Fruit fly (Drosophila melanogaster) whole organism, embryonic: ENCODE measurements around the gene Ald2.
A peak's percentile ranks its signal among the peaks of the same experiment; 100 is the strongest.

Experiments used
- BEAF-32 ChIP-seq: fragments of 200-800 bp; sonication (Bioruptor generic); optimal IDR thresholded peaks from 3 replicates; lab custom pipeline; 2017; ENCODE audit warnings: missing biosample characterization, missing genetic modification characterization, mild to moderate bottlenecking, moderate library complexity, missing genetic modification reagents
- CG10267 ChIP-seq: fragments of 200-800 bp; sonication (Bioruptor generic); optimal IDR thresholded peaks from 2 replicates; lab custom pipeline; 2018; ENCODE audit warnings: missing biosample characterization, mild to moderate bottlenecking, missing genetic modification characterization, moderate library complexity
- CG10321 ChIP-seq: fragments of 200-800 bp; sonication (Bioruptor generic); IDR thresholded peaks from 2 replicates; pipeline ENCODE4 v1.3.6; 2022; ENCODE audit warnings: missing biosample characterization, missing genetic modification characterization
- CG1233 ChIP-seq: fragments of 200-800 bp; sonication (Bioruptor generic); optimal IDR thresholded peaks from 4 replicates; lab custom pipeline; 2018; ENCODE audit warnings: missing biosample characterization, mild to moderate bottlenecking, missing genetic modification characterization
- CG12391 ChIP-seq: fragments of 200-800 bp; sonication (Bioruptor generic); optimal IDR thresholded peaks from 3 replicates; lab custom pipeline; 2018; ENCODE audit warnings: missing biosample characterization, mild to moderate bottlenecking, missing genetic modification characterization, moderate library complexity
- CG14441 ChIP-seq: fragments of 200-800 bp; sonication (Bioruptor generic); IDR thresholded peaks from 2 replicates; pipeline ENCODE4 v1.3.6; 2022; ENCODE audit warnings: missing biosample characterization, missing genetic modification characterization
- CG15269 ChIP-seq: fragments of 200-800 bp; sonication (Bioruptor generic); optimal IDR thresholded peaks from 2 replicates; lab custom pipeline; 2018; ENCODE audit warnings: missing biosample characterization, mild to moderate bottlenecking, missing genetic modification characterization, moderate library complexity
- CG15601 ChIP-seq: fragments of 200-800 bp; sonication (Bioruptor generic); optimal IDR thresholded peaks from 3 replicates; lab custom pipeline; 2019; ENCODE audit warnings: missing biosample characterization, mild to moderate bottlenecking, missing genetic modification characterization, moderate library complexity
- CG1603 ChIP-seq: fragments of 200-800 bp; sonication (Bioruptor generic); optimal IDR thresholded peaks from 2 replicates; lab custom pipeline; 2019; ENCODE audit warnings: missing biosample characterization, mild to moderate bottlenecking, missing genetic modification characterization, moderate library complexity
- CG1647 ChIP-seq: fragments of 200-800 bp; sonication (Bioruptor generic); optimal IDR thresholded peaks from 3 replicates; lab custom pipeline; 2016; ENCODE audit warnings: missing biosample characterization, missing genetic modification characterization
- CG18619 ChIP-seq: fragments of 200-800 bp; sonication (Bioruptor generic); optimal IDR thresholded peaks from 3 replicates; lab custom pipeline; 2017; ENCODE audit warnings: missing biosample characterization, mild to moderate bottlenecking, missing genetic modification characterization
- CG2889 ChIP-seq: fragments of 200-800 bp; sonication (Bioruptor generic); IDR thresholded peaks from 3 replicates; pipeline ENCODE4 v1.3.6; 2022; ENCODE audit warnings: missing biosample characterization, missing genetic modification characterization
- CG3065 ChIP-seq: fragments of 200-800 bp; sonication (Bioruptor generic); optimal IDR thresholded peaks from 2 replicates; lab custom pipeline; 2016; ENCODE audit warnings: missing biosample characterization, missing genetic modification characterization
- CG3847 ChIP-seq: fragments of 200-800 bp; sonication (Bioruptor generic); IDR thresholded peaks from 2 replicates; pipeline ENCODE4 v1.3.6; 2022; ENCODE audit warnings: missing biosample characterization, missing genetic modification characterization
- CG42726 ChIP-seq: fragments of 200-800 bp; sonication (Bioruptor generic); IDR thresholded peaks from 2 replicates; pipeline ENCODE4 v1.3.6; 2022; ENCODE audit warnings: missing biosample characterization, missing genetic modification characterization; ENCODE audit not compliant: partially characterized antibody
- CG4282 ChIP-seq: fragments of 200-800 bp; sonication (Bioruptor generic); optimal IDR thresholded peaks from 2 replicates; lab custom pipeline; 2016; ENCODE audit warnings: missing biosample characterization, missing genetic modification characterization
- CG4854 ChIP-seq: fragments of 200-800 bp; sonication (Bioruptor generic); optimal IDR thresholded peaks from 2 replicates; lab custom pipeline; 2016; ENCODE audit warnings: missing biosample characterization, missing genetic modification characterization, inconsistent platforms
- CG6654 ChIP-seq: fragments of 200-800 bp; sonication (Bioruptor generic); optimal IDR thresholded peaks from 2 replicates; lab custom pipeline; 2017; ENCODE audit warnings: missing biosample characterization, mild to moderate bottlenecking, missing genetic modification characterization
- CG7556 ChIP-seq: fragments of 200-800 bp; sonication (Bioruptor generic); optimal IDR thresholded peaks from 2 replicates; lab custom pipeline; 2017; ENCODE audit warnings: missing biosample characterization, mild to moderate bottlenecking, missing genetic modification characterization
- CG7839 ChIP-seq: fragments of 200-800 bp; sonication (Bioruptor generic); optimal IDR thresholded peaks from 3 replicates; lab custom pipeline; 2018; ENCODE audit warnings: missing biosample characterization, mild to moderate bottlenecking, missing genetic modification characterization, moderate library complexity
- Chrac-16 ChIP-seq: fragments of 200-800 bp; sonication (Bioruptor generic); optimal IDR thresholded peaks from 3 replicates; lab custom pipeline; 2016; ENCODE audit warnings: missing biosample characterization, missing genetic modification characterization
- CrebB ChIP-seq: fragments of 200-800 bp; sonication (Bioruptor generic); optimal IDR thresholded peaks from 3 replicates; lab custom pipeline; 2018; ENCODE audit warnings: missing biosample characterization, mild to moderate bottlenecking, missing genetic modification characterization
- Dref ChIP-seq: fragments of 200-800 bp; sonication (Bioruptor generic); IDR thresholded peaks from 2 replicates; pipeline ENCODE4 v1.3.6; 2022; ENCODE audit warnings: missing biosample characterization, missing genetic modification characterization
- Eip74EF ChIP-seq, 2 experiments: fragments of 200-800 bp in 1 of 2; fragments of >200 bp in 1 of 2; sonication (Bioruptor generic) in 1 of 2; optimal IDR thresholded peaks; 2 replicates each; lab custom pipeline; 2017 to 2019; ENCODE audit warnings: missing biosample characterization in 2 of 2, missing genetic modification characterization in 2 of 2, mild to moderate bottlenecking in 1 of 2, moderate library complexity in 1 of 2
- Elba2 ChIP-seq: fragments of 200-800 bp; sonication (Bioruptor generic); optimal IDR thresholded peaks from 3 replicates; lab custom pipeline; 2016; ENCODE audit warnings: missing biosample characterization, missing genetic modification characterization
- Ets65A ChIP-seq: fragments of 200-800 bp; sonication (Bioruptor generic); peaks from one replicate; lab custom pipeline; 2016; ENCODE audit warnings: missing biosample characterization, missing genetic modification characterization
- Fer1 ChIP-seq: fragments of 200-800 bp; sonication (Bioruptor generic); optimal IDR thresholded peaks from 2 replicates; lab custom pipeline; 2017; ENCODE audit warnings: missing biosample characterization, mild to moderate bottlenecking, missing genetic modification characterization
- Fer3 ChIP-seq: fragments of 200-800 bp; sonication (Bioruptor generic); optimal IDR thresholded peaks from 2 replicates; lab custom pipeline; 2018; ENCODE audit warnings: missing biosample characterization, mild to moderate bottlenecking, missing genetic modification characterization, moderate library complexity
- GATAe ChIP-seq: fragments of 200-800 bp; sonication (Bioruptor generic); conservative IDR thresholded peaks from 2 replicates; pipeline ENCODE4 v1.3.6; 2022; ENCODE audit warnings: missing biosample characterization, missing genetic modification characterization
- Gug ChIP-seq: fragments of 200-800 bp; sonication (Bioruptor generic); IDR thresholded peaks from 4 replicates; pipeline ENCODE4 v1.3.6; 2022; ENCODE audit warnings: missing biosample characterization, missing genetic modification characterization
- Max ChIP-seq: fragments of 200-800 bp; sonication (Bioruptor generic); optimal IDR thresholded peaks from 2 replicates; lab custom pipeline; 2016; ENCODE audit warnings: missing biosample characterization, mild to moderate bottlenecking, missing genetic modification characterization
- Side ChIP-seq: fragments of 200-800 bp; sonication (Bioruptor generic); optimal IDR thresholded peaks from 2 replicates; lab custom pipeline; 2016; ENCODE audit warnings: missing biosample characterization, missing genetic modification characterization
- YL-1 ChIP-seq: fragments of 200-800 bp; sonication (Bioruptor generic); optimal IDR thresholded peaks from 3 replicates; lab custom pipeline; 2017; ENCODE audit warnings: missing biosample characterization, mild to moderate bottlenecking, missing genetic modification characterization
- ab ChIP-seq: fragments of 200-800 bp; sonication (Bioruptor generic); optimal IDR thresholded peaks from 2 replicates; lab custom pipeline; 2016; ENCODE audit warnings: missing biosample characterization, missing genetic modification characterization
- bab2 ChIP-seq: fragments of 200-800 bp; sonication (Bioruptor generic); optimal IDR thresholded peaks from 2 replicates; lab custom pipeline; 2016; ENCODE audit warnings: missing biosample characterization, missing genetic modification characterization
- bcd ChIP-seq: fragments of 200-800 bp; sonication (Bioruptor generic); optimal IDR thresholded peaks from 2 replicates; lab custom pipeline; 2017; ENCODE audit warnings: missing biosample characterization, mild to moderate bottlenecking, missing genetic modification characterization
- chinmo ChIP-seq: fragments of 200-800 bp; sonication (Bioruptor generic); IDR thresholded peaks from 4 replicates; pipeline ENCODE4 v1.3.6; 2022; ENCODE audit warnings: missing biosample characterization, missing genetic modification characterization; ENCODE audit not compliant: partially characterized antibody
- crc ChIP-seq: fragments of 200-800 bp; sonication (Bioruptor generic); optimal IDR thresholded peaks from 2 replicates; lab custom pipeline; 2016; ENCODE audit warnings: missing biosample characterization, missing genetic modification characterization
- dpn ChIP-seq, 2 experiments: fragments of 200-800 bp; sonication (Bioruptor generic); optimal IDR thresholded peaks; 3 replicates each; lab custom pipeline; 2016; ENCODE audit warnings: missing biosample characterization in 2 of 2, missing genetic modification characterization in 2 of 2
- emc ChIP-seq: fragments of 200-800 bp; sonication (Bioruptor generic); optimal IDR thresholded peaks from 2 replicates; lab custom pipeline; 2016; ENCODE audit warnings: missing biosample characterization, missing genetic modification characterization
- gro ChIP-seq: fragments of 200-800 bp; sonication (Bioruptor generic); optimal IDR thresholded peaks from 2 replicates; lab custom pipeline; 2016; ENCODE audit warnings: missing biosample characterization, missing genetic modification characterization
- kni ChIP-seq: fragments of 200-800 bp; sonication (Bioruptor generic); optimal IDR thresholded peaks from 3 replicates; lab custom pipeline; 2017; ENCODE audit warnings: mild to moderate bottlenecking, missing biosample characterization, missing genetic modification reagents, missing genetic modification characterization
- oc ChIP-seq: fragments of 200-800 bp; sonication (Bioruptor generic); optimal IDR thresholded peaks from 2 replicates; lab custom pipeline; 2018; ENCODE audit warnings: missing biosample characterization, mild to moderate bottlenecking, missing genetic modification characterization, moderate library complexity
- scrt ChIP-seq: fragments of 200-800 bp; sonication (Bioruptor generic); optimal IDR thresholded peaks from 2 replicates; lab custom pipeline; 2018; ENCODE audit warnings: missing biosample characterization, mild to moderate bottlenecking, missing genetic modification characterization, moderate library complexity
- sens-2 ChIP-seq: fragments of 200-800 bp; sonication (Bioruptor generic); IDR thresholded peaks from 2 replicates; pipeline ENCODE4 v1.3.6; 2022; ENCODE audit warnings: missing biosample characterization, missing genetic modification characterization
- sim ChIP-seq: fragments of 200-800 bp; sonication (Bioruptor generic); IDR thresholded peaks from 2 replicates; pipeline ENCODE4 v1.3.6; 2022; ENCODE audit warnings: missing biosample characterization, missing genetic modification characterization
- sima ChIP-seq: fragments of 200-800 bp; sonication (Bioruptor generic); optimal IDR thresholded peaks from 2 replicates; lab custom pipeline; 2016; ENCODE audit warnings: missing biosample characterization, missing genetic modification characterization
- sr ChIP-seq: fragments of 200-800 bp; sonication (Bioruptor generic); IDR thresholded peaks from 3 replicates; pipeline ENCODE4 v1.3.6; 2022; ENCODE audit warnings: missing biosample characterization, missing genetic modification characterization
- tx ChIP-seq: fragments of 200-800 bp; sonication (Bioruptor generic); optimal IDR thresholded peaks from 2 replicates; lab custom pipeline; 2016; ENCODE audit warnings: missing biosample characterization, missing genetic modification characterization
- zfh2 ChIP-seq: fragments of 200-800 bp; sonication (Bioruptor generic); optimal IDR thresholded peaks from 2 replicates; lab custom pipeline; 2016; ENCODE audit warnings: missing biosample characterization, missing genetic modification characterization

Ald2 gene

DNA sequence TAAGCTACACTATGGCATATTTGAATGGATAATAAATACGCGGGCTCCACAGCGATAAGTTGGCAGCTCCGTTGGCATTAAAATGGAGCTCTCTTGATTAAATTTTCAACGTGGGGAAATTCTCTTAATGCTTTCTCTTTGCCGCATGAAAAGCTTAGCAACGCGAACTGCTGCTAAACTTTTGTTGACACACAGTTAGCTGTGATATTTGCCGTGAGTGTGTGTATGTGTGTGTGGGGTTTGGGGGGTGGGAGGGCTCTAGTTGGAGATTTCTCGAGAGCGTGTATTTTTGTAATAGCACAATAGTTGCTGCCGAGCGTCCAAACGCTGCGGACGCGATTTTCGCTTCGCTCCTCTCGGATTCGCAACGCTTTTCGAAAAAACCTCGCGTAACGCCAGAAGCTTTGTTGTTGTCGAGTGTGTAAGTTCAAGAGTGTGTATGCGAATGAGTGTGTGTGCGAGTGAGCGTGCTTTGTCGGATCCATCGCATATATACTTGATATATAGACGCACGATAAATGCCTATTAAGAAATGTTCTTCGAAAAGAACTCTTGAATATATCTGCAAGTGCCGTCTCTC, 47.4 kb downstream of the Ald2 start, which contains the start of gene CG5455 (continued):
- TF ChIP-seq chinmo (peak; percentile 92; the same call in 2 of the 4 replicates), Ets65A (GFP tag; lab: Kevin White, UChicago) (peak; percentile 60), CG10267 (tag; lab: Kevin White, UChicago) (no peak), Max (GFP tag; lab: Kevin White, UChicago) (no peak), Fer3 (tag; lab: Kevin White, UChicago) (peak; percentile 43), CG12391 (tag; lab: Kevin White, UChicago) (no peak), CG14441 (GFP tag; lab: Robert Waterston, UW) (peak; percentile 35; the same call in 1 of the 2 replicates), kni (GFP tag; lab: Kevin White, UChicago) (no peak), scrt (GFP tag; lab: Kevin White, UChicago) (peak; percentile 65), CG1647 (no peak), crc (no peak), CG3065 (GFP tag; lab: Kevin White, UChicago) (no peak), Dref (no peak), BEAF-32 (no peak), CG6654 (GFP tag; lab: Kevin White, UChicago) (no peak), YL-1 (GFP tag; lab: Kevin White, UChicago) (no peak), dpn (GFP tag; optimal IDR thresholded peaks at IDR 0.05; lab: Kevin White, UChicago) (no peak), CG15601 (tag; lab: Kevin White, UChicago) (no peak), CrebB (tag; lab: Kevin White, UChicago) (peak; percentile 62), sim (GFP tag; lab: Robert Waterston, UW) (0 out of 2 replicates have a peak, but pooled peaks have one; percentile 20), Fer1 (GFP tag; lab: Kevin White, UChicago) (peak; percentile 74), gro (GFP tag; lab: Kevin White, UChicago) (peak; percentile 69), CG10321 (0 out of 2 replicates have a peak, but pooled peaks have one; percentile 24), Side (peak; percentile 18), CG42726 (GFP tag; lab: Robert Waterston, UW) (peak; percentile 58; the same call in 1 of the 2 replicates), zfh2 (GFP tag; lab: Kevin White, UChicago) (peak; percentile 7), bcd (GFP tag; lab: Kevin White, UChicago) (peak; percentile 37), CG7839 (tag; lab: Kevin White, UChicago) (peak; percentile 20), CG1603 (peak; percentile 3), CG1233 (peak; percentile 50), CG4282 (no peak), emc (GFP tag; lab: Kevin White, UChicago) (no peak), CG7556 (no peak), sr (GFP tag; lab: Robert Waterston, UW) (peak; percentile 66; the same call in 2 of the 3 replicates), CG15269 (tag; lab: Kevin White, UChicago) (peak; percentile 64), Eip74EF (GFP tag; optimal IDR thresholded peaks at IDR 0.05; lab: Kevin White, UChicago) (peak in 1 of 2 experiments; percentile 31), bab2 (GFP tag; lab: Kevin White, UChicago) (peak; percentile 2), Gug (GFP tag; lab: Robert Waterston, UW) (no peak), CG2889 (GFP tag; lab: Robert Waterston, UW) (no peak), tx (GFP tag; lab: Kevin White, UChicago) (peak; percentile 21), Chrac-16 (GFP tag; lab: Kevin White, UChicago) (no peak), CG4854 (no peak), Elba2 (GFP tag; lab: Kevin White, UChicago) (no peak), oc (peak; percentile 93), GATAe (GFP tag; lab: Robert Waterston, UW) (no peak), ab (GFP tag; lab: Kevin White, UChicago) (no peak), sima (GFP tag; lab: Kevin White, UChicago) (no peak), sens-2 (GFP tag; lab: Robert Waterston, UW) (peak; percentile 45; the same call in 1 of the 2 replicates), CG18619 (GFP tag; lab: Kevin White, UChicago) (peak; percentile 17), CG3847 (GFP tag; lab: Robert Waterston, UW) (no peak)
